Worm (Caenorhabditis elegans): ENCODE measurements around the gene F21C10.6.

- no peak for TF ChIP-seq daf-12 (tag; optimal IDR thresholded peaks at IDR 0.05)
- peak; percentile 86 for TF ChIP-seq php-3 (GFP tag; IDR thresholded peaks at IDR 0.05)
- no peak for TF ChIP-seq snpc-1.2 (GFP tag; IDR thresholded peaks at IDR 0.05)
- TF ChIP-seq nhr-76 (tag; optimal IDR thresholded peaks at IDR 0.05): peak; percentile 87
- peak; percentile 78 for TF ChIP-seq spr-1 (tag; optimal IDR thresholded peaks at IDR 0.05)
- TF ChIP-seq pha-4 (GFP tag; IDR thresholded peaks at IDR 0.05): peak; percentile 76
- peak; percentile 60 for TF ChIP-seq pha-4 (tag; optimal IDR thresholded peaks at IDR 0.05)
- TF ChIP-seq F10B5.3 (tag; optimal IDR thresholded peaks at IDR 0.05): no peak
- TF ChIP-seq F44E2.7 (GFP tag; IDR thresholded peaks at IDR 0.05): no peak
- TF ChIP-seq mxl-3 (GFP tag; optimal IDR thresholded peaks at IDR 0.05): peak; percentile 93
- no peak for TF ChIP-seq lir-3 (tag; optimal IDR thresholded peaks at IDR 0.05)
- peak; percentile 59 for TF ChIP-seq nhr-25 (tag; optimal IDR thresholded peaks at IDR 0.05; ENCODE audit: borderline replicate concordance, insufficient read depth)
- TF ChIP-seq zfp-2 (tag; optimal IDR thresholded peaks at IDR 0.05): no peak
These were observed 28.5 kb upstream of the F21C10.6 start, which contains the start of gene F21C10.10 for ce11 chrV:9095613-9096317.
